Fruit fly (Drosophila melanogaster): ENCODE measurements around the gene ifc.
A peak's percentile ranks its signal among the peaks of the same experiment; 100 is the strongest.

Gene ifc

DNA sequence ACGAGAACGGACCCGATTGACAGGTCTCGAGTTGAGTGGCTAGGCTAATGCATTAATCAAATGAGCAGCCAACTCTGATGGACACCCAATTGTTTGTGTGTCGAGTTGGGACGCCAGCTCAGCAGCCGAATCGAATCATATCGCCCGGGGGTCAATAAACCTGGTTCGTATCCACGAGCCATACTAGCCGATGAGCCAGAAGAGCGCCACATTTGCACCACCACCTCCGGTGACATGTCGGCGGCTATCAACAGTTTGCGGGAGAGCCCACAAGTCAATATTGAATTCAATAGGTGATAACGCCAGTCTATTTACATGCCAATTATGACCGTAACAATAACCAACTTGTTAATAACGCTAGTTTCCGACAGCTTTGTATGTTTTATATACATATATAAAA is 12.0 kb upstream of the ifc start (continued):
- peak; percentile 12 for TF ChIP-seq CG4424 (GFP tag; optimal IDR thresholded peaks at IDR 0.05)
- TF ChIP-seq CG17385 (GFP tag; optimal IDR thresholded peaks at IDR 0.05) = peak; percentile 67
- peak; percentile 79 for TF ChIP-seq Asciz (GFP tag; optimal IDR thresholded peaks at IDR 0.05)
- peak in 1 of 2 experiments; percentile 55 for TF ChIP-seq bsh (GFP tag; optimal IDR thresholded peaks at IDR 0.05)
- no peak for TF ChIP-seq eyg (GFP tag; optimal IDR thresholded peaks at IDR 0.05)
- peak; percentile 45; the same call in 1 of the 2 replicates for TF ChIP-seq CG1024 (GFP tag; IDR thresholded peaks at IDR 0.05)
- TF ChIP-seq CG6854 (GFP tag; optimal IDR thresholded peaks at IDR 0.05) = peak; percentile 48
- peak; percentile 69 for TF ChIP-seq CG18619 (GFP tag; optimal IDR thresholded peaks at IDR 0.05)
- TF ChIP-seq sisA (GFP tag; IDR thresholded peaks at IDR 0.05) = no peak
- TF ChIP-seq CG31441 (GFP tag; IDR thresholded peaks at IDR 0.05) = peak; percentile 47; the same call in 1 of the 2 replicates
- TF ChIP-seq CG15696 (tag; optimal IDR thresholded peaks at IDR 0.05) = peak; percentile 58
- TF ChIP-seq eve (GFP tag; optimal IDR thresholded peaks at IDR 0.05) = no peak
- TF ChIP-seq lola (GFP tag; optimal IDR thresholded peaks at IDR 0.05) = peak in 1 of 3 experiments; percentile 19
- TF ChIP-seq CG17568 (GFP tag; optimal IDR thresholded peaks at IDR 0.05) = peak; percentile 69
- TF ChIP-seq Jarid2 (GFP tag; optimal IDR thresholded peaks at IDR 0.05) = peak; percentile 55
- TF ChIP-seq corto (GFP tag; optimal IDR thresholded peaks at IDR 0.05) = no peak
- TF ChIP-seq Hand (GFP tag; optimal IDR thresholded peaks at IDR 0.05) = peak; percentile 34
- TF ChIP-seq CG17359 (tag; optimal IDR thresholded peaks at IDR 0.05) = peak; percentile 67
- peak; percentile 39 for TF ChIP-seq CG6683 (GFP tag; optimal IDR thresholded peaks at IDR 0.05)
- TF ChIP-seq CG34422 (GFP tag; IDR thresholded peaks at IDR 0.05) = peak; percentile 20; the same call in 1 of the 3 replicates
- peak in 1 of 2 experiments; percentile 50 for TF ChIP-seq Hr78 (GFP tag; optimal IDR thresholded peaks at IDR 0.05)
- TF ChIP-seq CG15601 (tag; optimal IDR thresholded peaks at IDR 0.05) = peak; percentile 82
- no peak for TF ChIP-seq CG16813 (GFP tag; IDR thresholded peaks at IDR 0.05; ENCODE audit: partially characterized antibody)
- TF ChIP-seq CG10147 (GFP tag; optimal IDR thresholded peaks at IDR 0.05) = peak; percentile 41
- TF ChIP-seq CG1529 (GFP tag; optimal IDR thresholded peaks at IDR 0.05) = peak; percentile 46
- TF ChIP-seq phol (tag; optimal IDR thresholded peaks at IDR 0.05) = no peak
- peak; percentile 77 for TF ChIP-seq odd (GFP tag; optimal IDR thresholded peaks at IDR 0.05)
- peak; percentile 47 for TF ChIP-seq CG10654 (GFP tag; optimal IDR thresholded peaks at IDR 0.05)
- peak; percentile 57 for TF ChIP-seq gsb-n (tag; optimal IDR thresholded peaks at IDR 0.05)
- no peak for TF ChIP-seq CG10274 (GFP tag; optimal IDR thresholded peaks at IDR 0.05)
- TF ChIP-seq jing (GFP tag; optimal IDR thresholded peaks at IDR 0.05) = peak; percentile 1
- peak; percentile 45 for TF ChIP-seq NfI (GFP tag; optimal IDR thresholded peaks at IDR 0.05)
- TF ChIP-seq Blimp-1 (GFP tag; optimal IDR thresholded peaks at IDR 0.05) = peak; percentile 56
- TF ChIP-seq CG34376 (GFP tag; optimal IDR thresholded peaks at IDR 0.05) = peak; percentile 45
- peak; percentile 89 for TF ChIP-seq CG7987 (GFP tag; optimal IDR thresholded peaks at IDR 0.05)
- TF ChIP-seq sug (tag; optimal IDR thresholded peaks at IDR 0.05) = peak; percentile 83
- TF ChIP-seq CG4328 (GFP tag; optimal IDR thresholded peaks at IDR 0.05) = peak; percentile 78
- TF ChIP-seq repo (GFP tag; optimal IDR thresholded peaks at IDR 0.05) = no peak
- peak; percentile 63 for TF ChIP-seq CG18764 (GFP tag; optimal IDR thresholded peaks at IDR 0.05)
- TF ChIP-seq dmrt99B (tag; optimal IDR thresholded peaks at IDR 0.05) = peak; percentile 48
- TF ChIP-seq NK7.1 (GFP tag; optimal IDR thresholded peaks at IDR 0.05) = peak; percentile 9
- TF ChIP-seq so (GFP tag; IDR thresholded peaks at IDR 0.05) = peak; percentile 38; the same call in 1 of the 3 replicates
- TF ChIP-seq Opbp (GFP tag; IDR thresholded peaks at IDR 0.05; ENCODE audit: partially characterized antibody) = no peak
- peak; percentile 76 for TF ChIP-seq Sox100B (GFP tag; optimal IDR thresholded peaks at IDR 0.05)
- TF ChIP-seq wek (GFP tag; optimal IDR thresholded peaks at IDR 0.05) = peak; percentile 78
- TF ChIP-seq CG18262 (tag; optimal IDR thresholded peaks at IDR 0.05) = peak; percentile 38

All from whole organism, embryonic.